Fruit fly (Drosophila melanogaster): ENCODE data around the gene CG13653.

The CG13653 gene

dm6 chr3R:25194723-25195577 is at the start of gene CG13653:
TSS of gene CG13653 (plus strand) at chr3R:25195527.
- TF ChIP-seq pan (optimal IDR thresholded peaks at IDR 0.05) (no peak), usp (GFP tag; optimal IDR thresholded peaks at IDR 0.05) (no peak), psq (optimal IDR thresholded peaks at IDR 0.05) (no peak), EcR (GFP tag; optimal IDR thresholded peaks at IDR 0.05) (no peak), Dll (optimal IDR thresholded peaks at IDR 0.05) (no peak), CG8478 (optimal IDR thresholded peaks at IDR 0.05) (no peak)

- TF ChIP-seq Dll (optimal IDR thresholded peaks at IDR 0.05), result no peak
- no peak for TF ChIP-seq usp (GFP tag; optimal IDR thresholded peaks at IDR 0.05)
- no peak for TF ChIP-seq pan (optimal IDR thresholded peaks at IDR 0.05)
- no peak for TF ChIP-seq CG8478 (optimal IDR thresholded peaks at IDR 0.05)
Measured at dm6 chr3R:25152342-25152741, 43.0 kb upstream of the CG13653 start.

- TF ChIP-seq usp (GFP tag; optimal IDR thresholded peaks at IDR 0.05) (no peak), EcR (GFP tag; optimal IDR thresholded peaks at IDR 0.05) (no peak), CG8478 (optimal IDR thresholded peaks at IDR 0.05) (no peak), Dll (optimal IDR thresholded peaks at IDR 0.05) (no peak), psq (optimal IDR thresholded peaks at IDR 0.05) (no peak), pan (optimal IDR thresholded peaks at IDR 0.05) (no peak)
Measured at dm6 chr3R:25161520-25161919, 33.8 kb upstream of the CG13653 start.

- TF ChIP-seq EcR (GFP tag; optimal IDR thresholded peaks at IDR 0.05) (no peak), Dll (optimal IDR thresholded peaks at IDR 0.05) (no peak), psq (optimal IDR thresholded peaks at IDR 0.05) (no peak)
Measured at dm6 chr3R:25166788-25167187, 28.5 kb upstream of the CG13653 start.

dm6 chr3R:25167407-25168191 is 27.7 kb upstream of the CG13653 start:
- TF ChIP-seq Dll (optimal IDR thresholded peaks at IDR 0.05), result no peak
- no peak for TF ChIP-seq CG8478 (optimal IDR thresholded peaks at IDR 0.05)
- TF ChIP-seq EcR (GFP tag; optimal IDR thresholded peaks at IDR 0.05), result no peak
- no peak for TF ChIP-seq usp (GFP tag; optimal IDR thresholded peaks at IDR 0.05)
- TF ChIP-seq psq (optimal IDR thresholded peaks at IDR 0.05), result no peak
- TF ChIP-seq pan (optimal IDR thresholded peaks at IDR 0.05), result no peak

- no peak for TF ChIP-seq psq (optimal IDR thresholded peaks at IDR 0.05)
- no peak for TF ChIP-seq Dll (optimal IDR thresholded peaks at IDR 0.05)
- TF ChIP-seq EcR (GFP tag; optimal IDR thresholded peaks at IDR 0.05), result no peak
- TF ChIP-seq pan (optimal IDR thresholded peaks at IDR 0.05), result no peak
- no peak for TF ChIP-seq usp (GFP tag; optimal IDR thresholded peaks at IDR 0.05)
- no peak for TF ChIP-seq CG8478 (optimal IDR thresholded peaks at IDR 0.05)
Measured at dm6 chr3R:25168259-25168972, 26.9 kb upstream of the CG13653 start.

- TF ChIP-seq pan (optimal IDR thresholded peaks at IDR 0.05) (no peak), usp (GFP tag; optimal IDR thresholded peaks at IDR 0.05) (no peak), psq (optimal IDR thresholded peaks at IDR 0.05) (no peak), EcR (GFP tag; optimal IDR thresholded peaks at IDR 0.05) (no peak), Dll (optimal IDR thresholded peaks at IDR 0.05) (no peak), CG8478 (optimal IDR thresholded peaks at IDR 0.05) (no peak)
Measured at dm6 chr3R:25172353-25172752, 23.0 kb upstream of the CG13653 start.

dm6 chr3R:25172976-25173375 is 22.4 kb upstream of the CG13653 start:
- TF ChIP-seq pan (optimal IDR thresholded peaks at IDR 0.05) (no peak), usp (GFP tag; optimal IDR thresholded peaks at IDR 0.05) (no peak), psq (optimal IDR thresholded peaks at IDR 0.05) (no peak), EcR (GFP tag; optimal IDR thresholded peaks at IDR 0.05) (no peak), CG8478 (optimal IDR thresholded peaks at IDR 0.05) (no peak), Dll (optimal IDR thresholded peaks at IDR 0.05) (no peak)

dm6 chr3R:25174244-25174643 is 21.1 kb upstream of the CG13653 start:
- TF ChIP-seq usp (GFP tag; optimal IDR thresholded peaks at IDR 0.05) (no peak), pan (optimal IDR thresholded peaks at IDR 0.05) (peak; percentile 89), EcR (GFP tag; optimal IDR thresholded peaks at IDR 0.05) (no peak), Dll (optimal IDR thresholded peaks at IDR 0.05) (no peak), psq (optimal IDR thresholded peaks at IDR 0.05) (no peak)

- no peak for TF ChIP-seq EcR (GFP tag; optimal IDR thresholded peaks at IDR 0.05)
- TF ChIP-seq CG8478 (optimal IDR thresholded peaks at IDR 0.05), result no peak
- no peak for TF ChIP-seq pan (optimal IDR thresholded peaks at IDR 0.05)
- TF ChIP-seq psq (optimal IDR thresholded peaks at IDR 0.05), result no peak
- no peak for TF ChIP-seq usp (GFP tag; optimal IDR thresholded peaks at IDR 0.05)
- no peak for TF ChIP-seq Dll (optimal IDR thresholded peaks at IDR 0.05)
Measured at dm6 chr3R:25176517-25176916, 18.8 kb upstream of the CG13653 start.

- no peak for TF ChIP-seq pan (optimal IDR thresholded peaks at IDR 0.05)
- no peak for TF ChIP-seq EcR (GFP tag; optimal IDR thresholded peaks at IDR 0.05)
- no peak for TF ChIP-seq psq (optimal IDR thresholded peaks at IDR 0.05)
- TF ChIP-seq CG8478 (optimal IDR thresholded peaks at IDR 0.05), result no peak
- TF ChIP-seq usp (GFP tag; optimal IDR thresholded peaks at IDR 0.05), result no peak
- no peak for TF ChIP-seq Dll (optimal IDR thresholded peaks at IDR 0.05)
Measured at dm6 chr3R:25177429-25177828, 17.9 kb upstream of the CG13653 start.

- no peak for TF ChIP-seq EcR (GFP tag; optimal IDR thresholded peaks at IDR 0.05)
- TF ChIP-seq pan (optimal IDR thresholded peaks at IDR 0.05), result peak; percentile 32
Measured at dm6 chr3R:25178521-25178920, 16.8 kb upstream of the CG13653 start.
